Fruit fly (Drosophila melanogaster): ENCODE measurements around the gene alphaTub67C.

The alphaTub67C gene

dm6 chr3L:9680968-9681367 lies at the start of gene alphaTub67C:
Gene alphaTub67C (plus strand): TSS chr3L:9681268.
- no peak for TF ChIP-seq CG33017 (tag; optimal IDR thresholded peaks at IDR 0.05)
- peak; percentile 88 for TF ChIP-seq pad (GFP tag; optimal IDR thresholded peaks at IDR 0.05)
- TF ChIP-seq ovo (GFP tag; optimal IDR thresholded peaks at IDR 0.05) = peak; percentile 37

- no peak for TF ChIP-seq kay (GFP tag; ENCODE audit: borderline replicate concordance)
- TF ChIP-seq bab1 (GFP tag; optimal IDR thresholded peaks at IDR 0.05) = no peak
- no peak for TF ChIP-seq CG33017 (tag; optimal IDR thresholded peaks at IDR 0.05)
- TF ChIP-seq CG7045 (GFP tag; optimal IDR thresholded peaks at IDR 0.05) = no peak
- TF ChIP-seq Crg-1 (GFP tag; optimal IDR thresholded peaks at IDR 0.05) = no peak
- TF ChIP-seq tj (GFP tag; optimal IDR thresholded peaks at IDR 0.05) = no peak
- no peak for TF ChIP-seq toe (GFP tag; optimal IDR thresholded peaks at IDR 0.05)
- TF ChIP-seq cic (GFP tag; optimal IDR thresholded peaks at IDR 0.05) = no peak
- no peak for TF ChIP-seq ovo (GFP tag; optimal IDR thresholded peaks at IDR 0.05)
- no peak for TF ChIP-seq Clk (GFP tag; optimal IDR thresholded peaks at IDR 0.05)
- no peak for TF ChIP-seq Mnt (GFP tag; optimal IDR thresholded peaks at IDR 0.05)
- TF ChIP-seq cnc (optimal IDR thresholded peaks at IDR 0.05) = no peak
- no peak for TF ChIP-seq CG12768 (GFP tag; optimal IDR thresholded peaks at IDR 0.05)
These were observed 43.3 kb upstream of the alphaTub67C start, which contains the start of gene CG8329 for dm6 chr3L:9637812-9638211. Gene CG8329 (plus strand): TSS chr3L:9638112.

dm6 chr3L:9638971-9639370 lies 42.1 kb upstream of the alphaTub67C start, which contains the start of gene CG18179:
Gene CG18179 (plus strand): TSS chr3L:9639271.
- TF ChIP-seq toe (GFP tag; optimal IDR thresholded peaks at IDR 0.05) (no peak), CG7101 (tag; optimal IDR thresholded peaks at IDR 0.05) (no peak), CG12768 (GFP tag; optimal IDR thresholded peaks at IDR 0.05) (no peak), Clk (GFP tag; optimal IDR thresholded peaks at IDR 0.05) (no peak), cnc (optimal IDR thresholded peaks at IDR 0.05) (no peak), cic (GFP tag; optimal IDR thresholded peaks at IDR 0.05) (no peak), Mnt (GFP tag; optimal IDR thresholded peaks at IDR 0.05) (no peak), tj (GFP tag; optimal IDR thresholded peaks at IDR 0.05) (no peak), Crg-1 (GFP tag; optimal IDR thresholded peaks at IDR 0.05) (no peak), CG11617 (GFP tag; optimal IDR thresholded peaks at IDR 0.05) (no peak), pad (GFP tag; optimal IDR thresholded peaks at IDR 0.05) (no peak), bab1 (GFP tag; optimal IDR thresholded peaks at IDR 0.05) (no peak), CG1620 (GFP tag; optimal IDR thresholded peaks at IDR 0.05) (no peak)

dm6 chr3L:9640713-9641112 lies 40.4 kb upstream of the alphaTub67C start, which contains the start of gene CG18180:
Gene CG18180 (plus strand): TSS chr3L:9641013.
- TF ChIP-seq CG1620 (GFP tag; optimal IDR thresholded peaks at IDR 0.05) (no peak), Clk (GFP tag; optimal IDR thresholded peaks at IDR 0.05) (no peak), Hr96 (GFP tag; optimal IDR thresholded peaks at IDR 0.05) (no peak), CG5204 (GFP tag; optimal IDR thresholded peaks at IDR 0.05) (no peak), cic (GFP tag; optimal IDR thresholded peaks at IDR 0.05) (peak; percentile 87)

dm6 chr3L:9643762-9644161 lies 37.3 kb upstream of the alphaTub67C start, which contains the start of gene CNMaR:
Gene CNMaR (plus strand): TSS chr3L:9644109.
- TF ChIP-seq Clk (GFP tag; optimal IDR thresholded peaks at IDR 0.05) (no peak), bab1 (GFP tag; optimal IDR thresholded peaks at IDR 0.05) (no peak), CG1620 (GFP tag; optimal IDR thresholded peaks at IDR 0.05) (no peak), CG33017 (tag; optimal IDR thresholded peaks at IDR 0.05) (no peak), tj (GFP tag; optimal IDR thresholded peaks at IDR 0.05) (no peak), Hr96 (GFP tag; optimal IDR thresholded peaks at IDR 0.05) (no peak), kay (GFP tag; ENCODE audit: borderline replicate concordance) (no peak), Crg-1 (GFP tag; optimal IDR thresholded peaks at IDR 0.05) (no peak), Mnt (GFP tag; optimal IDR thresholded peaks at IDR 0.05) (no peak), toe (GFP tag; optimal IDR thresholded peaks at IDR 0.05) (no peak), CG11617 (GFP tag; optimal IDR thresholded peaks at IDR 0.05) (no peak), CG12768 (GFP tag; optimal IDR thresholded peaks at IDR 0.05) (no peak), cic (GFP tag; optimal IDR thresholded peaks at IDR 0.05) (no peak), CG7101 (tag; optimal IDR thresholded peaks at IDR 0.05) (no peak), CG14711 (tag; optimal IDR thresholded peaks at IDR 0.05) (no peak)

- TF ChIP-seq cic (GFP tag; optimal IDR thresholded peaks at IDR 0.05) (peak; percentile 60), ovo (GFP tag; optimal IDR thresholded peaks at IDR 0.05) (no peak)
These were observed 9.7 kb upstream of the alphaTub67C start for dm6 chr3L:9671372-9671771.

dm6 chr3L:9674300-9674699 lies 6.8 kb upstream of the alphaTub67C start:
- no peak for TF ChIP-seq toe (GFP tag; optimal IDR thresholded peaks at IDR 0.05)
- no peak for TF ChIP-seq CG33017 (tag; optimal IDR thresholded peaks at IDR 0.05)
- peak; percentile 26 for TF ChIP-seq kay (GFP tag; ENCODE audit: borderline replicate concordance)
- no peak for TF ChIP-seq bab1 (GFP tag; optimal IDR thresholded peaks at IDR 0.05)

dm6 chr3L:9675528-9675963 lies 5.5 kb upstream of the alphaTub67C start:
- TF ChIP-seq cnc (optimal IDR thresholded peaks at IDR 0.05) = no peak
- TF ChIP-seq CG14711 (tag; optimal IDR thresholded peaks at IDR 0.05) = no peak
- peak; percentile 77 for TF ChIP-seq CG33017 (tag; optimal IDR thresholded peaks at IDR 0.05)
- peak; percentile 40 for TF ChIP-seq Hr96 (GFP tag; optimal IDR thresholded peaks at IDR 0.05)
- TF ChIP-seq kay (GFP tag; ENCODE audit: borderline replicate concordance) = peak; percentile 98
- peak; percentile 65 for TF ChIP-seq CG11617 (GFP tag; optimal IDR thresholded peaks at IDR 0.05)
- peak; percentile 80 for TF ChIP-seq cic (GFP tag; optimal IDR thresholded peaks at IDR 0.05)
- TF ChIP-seq ovo (GFP tag; optimal IDR thresholded peaks at IDR 0.05) = peak; percentile 69
- peak; percentile 4 for TF ChIP-seq CG1620 (GFP tag; optimal IDR thresholded peaks at IDR 0.05)
- peak; percentile 44 for TF ChIP-seq tj (GFP tag; optimal IDR thresholded peaks at IDR 0.05)
- TF ChIP-seq Mnt (GFP tag; optimal IDR thresholded peaks at IDR 0.05) = peak; percentile 44
- TF ChIP-seq CG7101 (tag; optimal IDR thresholded peaks at IDR 0.05) = peak; percentile 19
- TF ChIP-seq CG12768 (GFP tag; optimal IDR thresholded peaks at IDR 0.05) = peak; percentile 91
- TF ChIP-seq Clk (GFP tag; optimal IDR thresholded peaks at IDR 0.05) = no peak
- TF ChIP-seq Crg-1 (GFP tag; optimal IDR thresholded peaks at IDR 0.05) = no peak
- TF ChIP-seq CG7045 (GFP tag; optimal IDR thresholded peaks at IDR 0.05) = peak; percentile 46
- no peak for TF ChIP-seq toe (GFP tag; optimal IDR thresholded peaks at IDR 0.05)
